Worm (Caenorhabditis elegans) whole organism, L4 larva: ENCODE data around the gene K08F9.3.

Source experiments
- D1046.2 ChIP-seq: fragments of 200-800 bp; sonication (Bioruptor generic); IDR thresholded peaks from 2 replicates; pipeline ENCODE4 v1.3.6; 2022; ENCODE audit warnings: missing genetic modification characterization, missing compliant biosample characterization
- F37D6.2 ChIP-seq: sonication (generic microtip); optimal IDR thresholded peaks from 2 replicates; lab custom pipeline; 2016; ENCODE audit warnings: mild to moderate bottlenecking, missing genetic modification characterization, missing compliant biosample characterization
- F49E8.2 ChIP-seq: sonication (generic microtip); optimal IDR thresholded peaks from 2 replicates; lab custom pipeline; 2016; ENCODE audit warnings: missing compliant biosample characterization, mild to moderate bottlenecking, missing genetic modification characterization, borderline replicate concordance
- R02D3.7 ChIP-seq: fragments of 150-350 bp; sonication (generic microtip); optimal IDR thresholded peaks from 3 replicates; lab custom pipeline; 2014; ENCODE audit warnings: missing biosample characterization, missing genetic modification characterization
- T20F7.1 ChIP-seq: fragments of 200-800 bp; sonication (Bioruptor generic); optimal IDR thresholded peaks from 2 replicates; lab custom pipeline; 2018; ENCODE audit warnings: mild to moderate bottlenecking, missing genetic modification characterization, missing compliant biosample characterization
- Y5F2A.4 ChIP-seq: fragments of 200-800 bp; sonication (Bioruptor generic); optimal IDR thresholded peaks from 2 replicates; lab custom pipeline; 2018; ENCODE audit warnings: mild to moderate bottlenecking, missing genetic modification characterization, missing compliant biosample characterization
- aly-2 ChIP-seq: sonication (generic microtip); optimal IDR thresholded peaks from 2 replicates; lab custom pipeline; 2018; ENCODE audit warnings: missing biosample characterization, missing genetic modification characterization
- ama-1 ChIP-seq: fragments of 150-350 bp; optimal IDR thresholded peaks from 2 replicates; lab custom pipeline; 2014; ENCODE audit warnings: inconsistent platforms, mixed read lengths
- arid-1 ChIP-seq: fragments of 200-800 bp; sonication (Bioruptor generic); conservative IDR thresholded peaks from 2 replicates; pipeline ENCODE4 v1.3.6; 2022; ENCODE audit warnings: missing genetic modification reagents, missing genetic modification characterization, missing compliant biosample characterization
- attf-4 ChIP-seq: sonication (generic microtip); optimal IDR thresholded peaks from 3 replicates; lab custom pipeline; 2017; ENCODE audit warnings: missing biosample characterization, missing genetic modification characterization
- ceh-20 ChIP-seq: fragments of 200-800 bp; sonication (Bioruptor generic); IDR thresholded peaks from 2 replicates; pipeline ENCODE4 v1.3.6; 2022; ENCODE audit warnings: missing genetic modification reagents, missing genetic modification characterization, missing compliant biosample characterization
- ceh-32 ChIP-seq: sonication (generic microtip); optimal IDR thresholded peaks from 2 replicates; lab custom pipeline; 2016; ENCODE audit warnings: mild to moderate bottlenecking, missing genetic modification characterization, missing compliant biosample characterization; ENCODE audit not compliant: poor library complexity
- ces-1 ChIP-seq: fragments of 150-350 bp; sonication (generic microtip); optimal IDR thresholded peaks from 4 replicates; lab custom pipeline; 2014; ENCODE audit warnings: missing biosample characterization, missing genetic modification reagents, missing genetic modification characterization
- cey-2 ChIP-seq: sonication (generic microtip); optimal IDR thresholded peaks from 3 replicates; lab custom pipeline; 2017; ENCODE audit warnings: missing genetic modification characterization, mild to moderate bottlenecking, missing compliant biosample characterization, antibody characterized with exemption, borderline replicate concordance; ENCODE audit not compliant: insufficient read depth
- ctbp-1 ChIP-seq: fragments of 200-800 bp; sonication (Bioruptor generic); IDR thresholded peaks from 2 replicates; pipeline ENCODE4 v1.3.6; 2022; ENCODE audit warnings: missing genetic modification reagents, missing genetic modification characterization, missing compliant biosample characterization
- dmd-6 ChIP-seq: fragments of 200-800 bp; sonication (Bioruptor generic); IDR thresholded peaks from 2 replicates; pipeline ENCODE4 v1.3.6; 2022; ENCODE audit warnings: missing genetic modification reagents, missing genetic modification characterization, missing compliant biosample characterization
- dmd-8 ChIP-seq: fragments of 200-800 bp; sonication (Bioruptor generic); IDR thresholded peaks from 2 replicates; pipeline ENCODE4 v1.3.6; 2022; ENCODE audit warnings: missing genetic modification characterization, missing compliant biosample characterization
- dmd-9 ChIP-seq: fragments of 200-800 bp; sonication (Bioruptor generic); IDR thresholded peaks from 2 replicates; pipeline ENCODE4 v1.3.6; 2022; ENCODE audit warnings: missing genetic modification reagents, missing genetic modification characterization, missing compliant biosample characterization
- dve-1 ChIP-seq: sonication (generic microtip); optimal IDR thresholded peaks from 2 replicates; lab custom pipeline; 2017; ENCODE audit warnings: antibody characterized with exemption, mild to moderate bottlenecking, missing genetic modification characterization, missing compliant biosample characterization; ENCODE audit not compliant: insufficient read depth
- hlh-30 ChIP-seq: sonication (generic microtip); optimal IDR thresholded peaks from 2 replicates; lab custom pipeline; 2017; ENCODE audit warnings: antibody characterized with exemption, mild to moderate bottlenecking, missing genetic modification characterization, missing compliant biosample characterization; ENCODE audit not compliant: insufficient read depth
- lin-1 ChIP-seq: fragments of 200-800 bp; sonication (Bioruptor generic); IDR thresholded peaks from 2 replicates; pipeline ENCODE4 v1.3.6; 2022; ENCODE audit warnings: missing genetic modification reagents, missing genetic modification characterization, missing compliant biosample characterization
- lin-13 ChIP-seq: fragments of 150-350 bp; optimal IDR thresholded peaks from 2 replicates; lab custom pipeline; 2014; ENCODE audit warnings: missing biosample characterization, missing genetic modification reagents, missing genetic modification characterization
- lin-29 ChIP-seq: fragments of 200-800 bp; sonication (Bioruptor generic); IDR thresholded peaks from 2 replicates; pipeline ENCODE4 v1.3.6; 2022; ENCODE audit warnings: missing genetic modification reagents, missing genetic modification characterization, missing compliant biosample characterization
- lin-38 ChIP-seq: fragments of 200-800 bp; sonication (Bioruptor generic); IDR thresholded peaks from 2 replicates; pipeline ENCODE4 v1.3.6; 2022; ENCODE audit warnings: missing genetic modification reagents, missing genetic modification characterization, missing compliant biosample characterization
- lin-39 ChIP-seq: fragments of 150-350 bp; optimal IDR thresholded peaks from 2 replicates; lab custom pipeline; 2014; ENCODE audit warnings: missing biosample characterization, missing genetic modification reagents, missing genetic modification characterization
- lir-3 ChIP-seq: sonication (generic microtip); optimal IDR thresholded peaks from 2 replicates; lab custom pipeline; 2016; ENCODE audit warnings: mild to moderate bottlenecking, missing genetic modification characterization, missing compliant biosample characterization
- lsy-2 ChIP-seq, 2 experiments: fragments of 150-350 bp in 1 of 2; sonication (generic microtip) in 1 of 2; optimal IDR thresholded peaks; 2 replicates each; lab custom pipeline; 2014 to 2017; ENCODE audit warnings: missing biosample characterization in 2 of 2, missing genetic modification characterization in 2 of 2
- mdt-29 ChIP-seq: fragments of 200-800 bp; sonication (Bioruptor generic); IDR thresholded peaks from 2 replicates; pipeline ENCODE4 v1.3.6; 2022; ENCODE audit warnings: missing genetic modification reagents, missing genetic modification characterization, missing compliant biosample characterization
- mes-2 ChIP-seq: sonication (generic microtip); optimal IDR thresholded peaks from 2 replicates; lab custom pipeline; 2016; ENCODE audit warnings: missing genotype, mild to moderate bottlenecking, missing genetic modification characterization, missing compliant biosample characterization; ENCODE audit not compliant: poor library complexity, severe bottlenecking
- mxl-3 ChIP-seq: fragments of 200-800 bp; sonication (Bioruptor generic); optimal IDR thresholded peaks from 2 replicates; lab custom pipeline; 2018; ENCODE audit warnings: mild to moderate bottlenecking, missing genetic modification characterization, missing compliant biosample characterization
- nhr-102 ChIP-seq: sonication (generic microtip); optimal IDR thresholded peaks from 2 replicates; lab custom pipeline; 2016; ENCODE audit warnings: mild to moderate bottlenecking, missing genetic modification characterization, moderate library complexity, missing compliant biosample characterization
- nhr-11 ChIP-seq: fragments of 150-350 bp; optimal IDR thresholded peaks from 2 replicates; lab custom pipeline; 2014; ENCODE audit warnings: missing biosample characterization, missing genetic modification characterization
- nhr-111 ChIP-seq: fragments of 200-800 bp; sonication (Bioruptor generic); optimal IDR thresholded peaks from 2 replicates; lab custom pipeline; 2018; ENCODE audit warnings: mild to moderate bottlenecking, missing genetic modification characterization, missing compliant biosample characterization
- nhr-25 ChIP-seq: sonication (generic microtip); optimal IDR thresholded peaks from 2 replicates; lab custom pipeline; 2017; ENCODE audit warnings: missing genetic modification characterization, mild to moderate bottlenecking, missing compliant biosample characterization, antibody characterized with exemption, moderate library complexity, borderline replicate concordance; ENCODE audit not compliant: insufficient read depth
- nhr-28 ChIP-seq: fragments of 150-350 bp; optimal IDR thresholded peaks from 2 replicates; lab custom pipeline; 2014; ENCODE audit warnings: missing biosample characterization, missing genetic modification characterization
- nhr-6 ChIP-seq: fragments of 150-350 bp; optimal IDR thresholded peaks from 2 replicates; lab custom pipeline; 2014; ENCODE audit warnings: missing biosample characterization, missing genetic modification characterization
- pqm-1 ChIP-seq: sonication (generic microtip); optimal IDR thresholded peaks from 2 replicates; lab custom pipeline; 2017; ENCODE audit warnings: missing biosample characterization, missing genetic modification characterization
- rbr-2 ChIP-seq: sonication (generic microtip); optimal IDR thresholded peaks from 2 replicates; lab custom pipeline; 2016; ENCODE audit warnings: missing genotype, missing genetic modification characterization, missing compliant biosample characterization
- saeg-2 ChIP-seq: fragments of 200-800 bp; sonication (Bioruptor generic); IDR thresholded peaks from 2 replicates; pipeline ENCODE4 v1.3.6; 2022; ENCODE audit warnings: missing genetic modification reagents, missing genetic modification characterization, missing compliant biosample characterization
- set-16 ChIP-seq: fragments of 200-800 bp; sonication (Bioruptor generic); IDR thresholded peaks from 2 replicates; pipeline ENCODE4 v1.3.6; 2022; ENCODE audit warnings: missing genetic modification reagents, missing genetic modification characterization, missing compliant biosample characterization
- unc-62 ChIP-seq, 3 experiments: fragments of 150-350 bp in 1 of 3; sonication (generic microtip); optimal IDR thresholded peaks in 2 of 3; peaks in 1 of 3; 1 replicate in 1 of 3; 2 replicates in 2 of 3; lab custom pipeline; 2014 to 2017; ENCODE audit warnings: missing biosample characterization in 3 of 3, missing genetic modification characterization in 3 of 3, missing genetic modification reagents in 3 of 3, missing genotype in 1 of 3
- zfp-2 ChIP-seq: sonication (generic microtip); optimal IDR thresholded peaks from 2 replicates; lab custom pipeline; 2016; ENCODE audit warnings: mild to moderate bottlenecking, missing genetic modification characterization, missing compliant biosample characterization
- zfp-3 ChIP-seq: fragments of 200-800 bp; sonication (Bioruptor generic); conservative IDR thresholded peaks from 2 replicates; pipeline ENCODE4 v1.3.6; 2022; ENCODE audit warnings: missing genetic modification reagents, missing genetic modification characterization, missing compliant biosample characterization
- ztf-7 ChIP-seq: fragments of 150-350 bp; optimal IDR thresholded peaks from 2 replicates; lab custom pipeline; 2014; ENCODE audit warnings: missing biosample characterization, missing genetic modification characterization

Gene K08F9.3

ce11 chrV:15182407-15182806 lies 42.1 kb downstream of the K08F9.3 start, which contains the start of gene fbxa-84:
Gene fbxa-84 (plus strand): TSS chrV:15182440.
- no peak for TF ChIP-seq dmd-9 (GFP tag; lab: Robert Waterston, UW)
- TF ChIP-seq saeg-2 (GFP tag; lab: Robert Waterston, UW): no peak
- no peak for TF ChIP-seq F49E8.2 (tag; lab: Kevin White, UChicago)
- no peak for TF ChIP-seq ctbp-1 (GFP tag; lab: Robert Waterston, UW)
- no peak for TF ChIP-seq lsy-2 (tag; optimal IDR thresholded peaks at IDR 0.05; lab: Kevin White, UChicago)
- TF ChIP-seq aly-2 (tag; lab: Kevin White, UChicago): no peak
- peak; percentile 33; the same call in 1 of the 2 replicates for TF ChIP-seq dmd-6 (GFP tag; lab: Robert Waterston, UW)
- no peak for TF ChIP-seq ces-1 (GFP tag; lab: Kevin White, UChicago)
- no peak for TF ChIP-seq zfp-2 (tag; lab: Kevin White, UChicago)
- TF ChIP-seq pqm-1 (tag; lab: Kevin White, UChicago): peak; percentile 9
- TF ChIP-seq dve-1 (tag; lab: Kevin White, UChicago): peak; percentile 2
- no peak for TF ChIP-seq mdt-29 (GFP tag; lab: Robert Waterston, UW)
- no peak for TF ChIP-seq mes-2 (tag; lab: Kevin White, UChicago)
- TF ChIP-seq nhr-28: peak; percentile 10

ce11 chrV:15184097-15185040 lies 44.0 kb downstream of the K08F9.3 start, which contains the start of gene Y75B12B.1:
Gene Y75B12B.1 (plus strand): TSS chrV:15184699.
- TF ChIP-seq attf-4 (tag; lab: Kevin White, UChicago): no peak
- TF ChIP-seq mxl-3: no peak
- no peak for TF ChIP-seq ctbp-1 (GFP tag; lab: Robert Waterston, UW)
- no peak for TF ChIP-seq ceh-20 (GFP tag; lab: Robert Waterston, UW)
- TF ChIP-seq mdt-29 (GFP tag; lab: Robert Waterston, UW): no peak
- TF ChIP-seq zfp-3 (GFP tag; lab: Robert Waterston, UW): no peak
- no peak for TF ChIP-seq nhr-6 (tag; lab: Kevin White, UChicago)
- TF ChIP-seq dmd-6 (GFP tag; lab: Robert Waterston, UW): no peak
- TF ChIP-seq nhr-11 (tag; lab: Kevin White, UChicago): no peak
- TF ChIP-seq cey-2 (tag; lab: Kevin White, UChicago): no peak
- no peak for TF ChIP-seq ama-1 (lab: Kevin White, UChicago)
- TF ChIP-seq T20F7.1 (GFP tag; lab: Kevin White, UChicago): no peak
- no peak for TF ChIP-seq nhr-102 (tag; lab: Kevin White, UChicago)
- TF ChIP-seq D1046.2 (GFP tag; lab: Robert Waterston, UW): no peak
- TF ChIP-seq lin-13 (GFP tag; lab: Kevin White, UChicago): peak; percentile 12
- peak; percentile 78 for TF ChIP-seq F49E8.2 (tag; lab: Kevin White, UChicago)
- TF ChIP-seq R02D3.7: no peak
- no peak for TF ChIP-seq lir-3 (tag; lab: Kevin White, UChicago)
- TF ChIP-seq lin-39 (tag; lab: Kevin White, UChicago): no peak
- TF ChIP-seq pqm-1 (tag; lab: Kevin White, UChicago): no peak
- no peak for TF ChIP-seq nhr-111 (GFP tag; lab: Kevin White, UChicago)
- no peak for TF ChIP-seq unc-62 (GFP tag; optimal IDR thresholded peaks at IDR 0.05 in 1 of 2; lab: Kevin White, UChicago)
- TF ChIP-seq unc-62 (tag; optimal IDR thresholded peaks at IDR 0.05; lab: Kevin White, UChicago): no peak
- TF ChIP-seq hlh-30 (tag; lab: Kevin White, UChicago): no peak
- no peak for TF ChIP-seq lin-29
- no peak for TF ChIP-seq F37D6.2 (tag; lab: Kevin White, UChicago)
- TF ChIP-seq dmd-8 (GFP tag; lab: Robert Waterston, UW): no peak
- TF ChIP-seq set-16 (GFP tag; lab: Robert Waterston, UW): no peak
- TF ChIP-seq ces-1 (GFP tag; lab: Kevin White, UChicago): no peak
- no peak for TF ChIP-seq nhr-25
- TF ChIP-seq ceh-32 (tag; lab: Kevin White, UChicago): no peak
- TF ChIP-seq rbr-2 (tag; lab: Kevin White, UChicago): no peak
- no peak for TF ChIP-seq lin-1 (GFP tag; lab: Robert Waterston, UW)
- no peak for TF ChIP-seq saeg-2 (GFP tag; lab: Robert Waterston, UW)
- TF ChIP-seq arid-1 (GFP tag; lab: Robert Waterston, UW): 0 out of 2 replicates have a peak, but pooled peaks have one; percentile 4
- TF ChIP-seq ztf-7 (tag; lab: Kevin White, UChicago): no peak
- TF ChIP-seq Y5F2A.4 (GFP tag; lab: Kevin White, UChicago): no peak
- TF ChIP-seq lsy-2 (tag; optimal IDR thresholded peaks at IDR 0.05; lab: Kevin White, UChicago): no peak
- peak; percentile 74 for TF ChIP-seq lin-38 (GFP tag; lab: Robert Waterston, UW)
